Fruit fly (Drosophila melanogaster) whole organism, wandering third instar larva: ENCODE measurements around the gene Phb1.

Source experiments
- Abd-B ChIP-seq: fragments of >200 bp; optimal IDR thresholded peaks from 2 replicates; lab custom pipeline; 2017; ENCODE audit warnings: missing biosample characterization, missing genetic modification characterization
- CrebA ChIP-seq: fragments of 200-800 bp; sonication (Bioruptor generic); optimal IDR thresholded peaks from 2 replicates; lab custom pipeline; 2016; ENCODE audit warnings: missing biosample characterization, mild to moderate bottlenecking, missing genetic modification characterization, borderline replicate concordance
- Dfd ChIP-seq: fragments of >200 bp; optimal IDR thresholded peaks from 2 replicates; lab custom pipeline; 2017; ENCODE audit warnings: missing biosample characterization, missing genetic modification characterization
- Hr78 ChIP-seq: fragments of >200 bp; optimal IDR thresholded peaks from 2 replicates; lab custom pipeline; 2017; ENCODE audit warnings: missing biosample characterization, missing genetic modification characterization
- jim ChIP-seq: fragments of 175-275, 200-325 bp; sonication (Bioruptor generic); optimal IDR thresholded peaks from 2 replicates; lab custom pipeline; 2016; ENCODE audit warnings: missing biosample characterization, mild to moderate bottlenecking, missing genetic modification characterization

DNA sequence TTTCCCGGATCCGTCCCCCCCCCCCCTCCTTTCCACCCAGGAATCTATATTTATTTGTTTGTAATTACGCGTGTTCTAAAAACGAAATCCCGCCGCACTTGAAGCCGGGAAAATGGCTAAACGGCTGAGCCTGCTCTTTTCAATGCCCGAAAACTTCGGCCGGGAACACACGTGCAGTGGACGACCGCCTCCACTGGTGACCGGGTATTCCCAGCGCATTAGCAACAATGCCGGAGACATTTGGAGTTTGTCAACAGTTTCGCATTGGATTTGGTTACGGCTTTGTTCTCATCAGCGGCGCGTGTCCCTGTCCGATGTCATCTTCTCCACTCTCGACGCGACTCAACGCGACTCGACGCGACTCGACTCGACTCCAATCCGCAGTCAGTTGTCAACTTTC, 19.3 kb downstream of the Phb1 start:
- TF ChIP-seq Hr78 (GFP tag; lab: Kevin White, UChicago) (no peak), Abd-B (GFP tag; lab: Kevin White, UChicago) (no peak), CrebA (GFP tag; lab: Kevin White, UChicago) (no peak), jim (GFP tag; lab: Kevin White, UChicago) (no peak), Dfd (no peak)
